Worm (Caenorhabditis elegans) whole organism, L2 larva: ENCODE measurements around the gene Y49F6B.12.

ENCODE experiments used
- Y55F3AM.14 ChIP-seq: fragments of 200-800 bp; sonication (Bioruptor generic); optimal IDR thresholded peaks from 2 replicates; lab custom pipeline; 2018; ENCODE audit warnings: mild to moderate bottlenecking, missing genetic modification characterization, missing compliant biosample characterization
- ZK546.5 ChIP-seq: sonication (generic microtip); optimal IDR thresholded peaks from 2 replicates; lab custom pipeline; 2017; ENCODE audit warnings: missing biosample characterization, missing genetic modification characterization
- aly-2 ChIP-seq: fragments of 150-350 bp; optimal IDR thresholded peaks from 2 replicates; lab custom pipeline; 2014; ENCODE audit warnings: missing biosample characterization, missing genetic modification characterization
- egl-27 ChIP-seq: sonication (generic microtip); optimal IDR thresholded peaks from 3 replicates; lab custom pipeline; 2017; ENCODE audit warnings: missing biosample characterization, missing genetic modification reagents, missing genetic modification characterization
- elt-1 ChIP-seq: fragments of 150-350 bp; optimal IDR thresholded peaks from 2 replicates; lab custom pipeline; 2014; ENCODE audit warnings: missing biosample characterization, missing genetic modification characterization
- elt-3 ChIP-seq: sonication (generic microtip); optimal IDR thresholded peaks from 2 replicates; lab custom pipeline; 2017; ENCODE audit warnings: missing biosample characterization, missing genetic modification characterization
- fos-1 ChIP-seq: fragments of 150-350 bp; optimal IDR thresholded peaks from 2 replicates; lab custom pipeline; 2014; ENCODE audit warnings: missing biosample characterization, missing genetic modification characterization
- gmeb-1 ChIP-seq: fragments of 150-350 bp; optimal IDR thresholded peaks from 2 replicates; lab custom pipeline; 2014; ENCODE audit warnings: missing biosample characterization, missing genetic modification characterization
- lin-39 ChIP-seq: fragments of 150-350 bp; optimal IDR thresholded peaks from 2 replicates; lab custom pipeline; 2014; ENCODE audit warnings: missing biosample characterization, missing genetic modification reagents, missing genetic modification characterization
- mab-5 ChIP-seq: fragments of 150-350 bp; optimal IDR thresholded peaks from 2 replicates; lab custom pipeline; 2014; ENCODE audit warnings: missing biosample characterization, missing genetic modification characterization
- mbf-1 ChIP-seq: sonication (generic microtip); optimal IDR thresholded peaks from 2 replicates; lab custom pipeline; 2017; ENCODE audit warnings: missing biosample characterization, missing genetic modification characterization
- nhr-10 ChIP-seq: sonication (generic microtip); optimal IDR thresholded peaks from 2 replicates; lab custom pipeline; 2017; ENCODE audit warnings: missing biosample characterization, missing genetic modification characterization
- nhr-23 ChIP-seq: fragments of 150-350 bp; optimal IDR thresholded peaks from 2 replicates; lab custom pipeline; 2014; ENCODE audit warnings: missing biosample characterization, missing genetic modification reagents, missing genetic modification characterization
- nhr-237 ChIP-seq: fragments of 150-350 bp; optimal IDR thresholded peaks from 2 replicates; lab custom pipeline; 2014; ENCODE audit warnings: missing biosample characterization, missing genetic modification characterization
- nhr-25 ChIP-seq: fragments of 150-350 bp; sonication (generic microtip); optimal IDR thresholded peaks from 3 replicates; lab custom pipeline; 2014; ENCODE audit warnings: missing biosample characterization, missing genetic modification characterization
- sem-4 ChIP-seq: fragments of 150-350 bp; optimal IDR thresholded peaks from 2 replicates; lab custom pipeline; 2014; ENCODE audit warnings: missing biosample characterization, missing genetic modification reagents, missing genetic modification characterization
- skn-1 ChIP-seq: sonication (generic microtip); optimal IDR thresholded peaks from 2 replicates; lab custom pipeline; 2017; ENCODE audit warnings: missing biosample characterization, missing genetic modification characterization
- unc-39 ChIP-seq: fragments of 150-350 bp; optimal IDR thresholded peaks from 2 replicates; lab custom pipeline; 2014; ENCODE audit warnings: missing biosample characterization, missing genetic modification characterization
- unc-55 ChIP-seq: fragments of 150-350 bp; sonication (generic microtip); optimal IDR thresholded peaks from 3 replicates; lab custom pipeline; 2014; ENCODE audit warnings: missing biosample characterization, missing genetic modification reagents, missing genetic modification characterization
- unc-62 ChIP-seq: fragments of 150-350 bp; optimal IDR thresholded peaks from 2 replicates; lab custom pipeline; 2014; ENCODE audit warnings: missing biosample characterization, missing genetic modification reagents, missing genetic modification characterization
- zag-1 ChIP-seq: fragments of 150-350 bp; optimal IDR thresholded peaks from 2 replicates; lab custom pipeline; 2014; ENCODE audit warnings: missing biosample characterization, missing genetic modification characterization
- ztf-1 ChIP-seq: fragments of 200-800 bp; sonication (Bioruptor generic); conservative IDR thresholded peaks from 2 replicates; pipeline ENCODE4 v1.3.6; 2022; ENCODE audit warnings: missing genetic modification characterization, missing compliant biosample characterization
- ztf-4 ChIP-seq: fragments of 150-350 bp; optimal IDR thresholded peaks from 2 replicates; lab custom pipeline; 2014; ENCODE audit warnings: missing biosample characterization, missing genetic modification characterization

Y49F6B.12 gene

ce11 chrII:3425433-3425832 lies 46.8 kb downstream of the Y49F6B.12 start, which contains the start of gene nep-11:
Gene nep-11 (minus strand): TSS chrII:3425533.
- TF ChIP-seq fos-1 (tag; lab: Kevin White, UChicago) (no peak), nhr-10 (no peak), ztf-4 (no peak), lin-39 (tag; lab: Kevin White, UChicago) (no peak), nhr-25 (tag; lab: Kevin White, UChicago) (no peak), skn-1 (tag; lab: Kevin White, UChicago) (no peak), egl-27 (tag; lab: Kevin White, UChicago) (no peak), unc-39 (tag; lab: Kevin White, UChicago) (no peak), gmeb-1 (tag; lab: Kevin White, UChicago) (no peak)

- no peak for TF ChIP-seq nhr-237 (tag; lab: Kevin White, UChicago)
- TF ChIP-seq sem-4 (tag; lab: Kevin White, UChicago): no peak
- TF ChIP-seq aly-2 (tag; lab: Kevin White, UChicago): no peak
- TF ChIP-seq elt-3 (tag; lab: Kevin White, UChicago): no peak
- TF ChIP-seq Y55F3AM.14: no peak
- TF ChIP-seq unc-62 (GFP tag; lab: Kevin White, UChicago): no peak
- no peak for TF ChIP-seq nhr-23 (tag; lab: Kevin White, UChicago)
- no peak for TF ChIP-seq unc-39 (tag; lab: Kevin White, UChicago)
- TF ChIP-seq mbf-1 (tag; lab: Kevin White, UChicago): no peak
- no peak for TF ChIP-seq ZK546.5 (tag; lab: Kevin White, UChicago)
- no peak for TF ChIP-seq mab-5 (tag; lab: Kevin White, UChicago)
- TF ChIP-seq unc-55 (GFP tag; lab: Kevin White, UChicago): no peak
- no peak for TF ChIP-seq zag-1 (tag; lab: Kevin White, UChicago)
- TF ChIP-seq elt-1 (tag; lab: Kevin White, UChicago): no peak
- TF ChIP-seq ztf-1 (GFP tag; lab: Robert Waterston, UW): no peak
Observed at ce11 chrII:3422938-3423337, 49.3 kb downstream of the Y49F6B.12 start.
